Fruit fly (Drosophila melanogaster): ENCODE measurements around the gene Chrac-14.

- TF ChIP-seq EcR (GFP tag; optimal IDR thresholded peaks at IDR 0.05): no peak
- no peak for TF ChIP-seq psq (optimal IDR thresholded peaks at IDR 0.05)
- no peak for TF ChIP-seq CG8478 (optimal IDR thresholded peaks at IDR 0.05)
- TF ChIP-seq pan (optimal IDR thresholded peaks at IDR 0.05): no peak
Observed at dm6 chr2L:8473448-8473847, 36.2 kb downstream of the Chrac-14 start.
